Worm (Caenorhabditis elegans) whole organism, late embryonic: ENCODE measurements around the gene gna-1.
"Not testable (repeated sequence)": the region's sequence is repeated elsewhere in the genome, so short reads cannot be mapped to it uniquely, and the experiment has no call there.

Experiments used
- C08G9.2 ChIP-seq: sonication (generic microtip); optimal IDR thresholded peaks from 2 replicates; lab custom pipeline; 2016; ENCODE audit warnings: mild to moderate bottlenecking, missing genetic modification characterization, moderate library complexity, missing compliant biosample characterization
- C38D4.7 ChIP-seq: fragments of 200-800 bp; sonication (Bioruptor generic); optimal IDR thresholded peaks from 2 replicates; lab custom pipeline; 2018; ENCODE audit warnings: mild to moderate bottlenecking, missing genetic modification characterization, moderate library complexity, missing compliant biosample characterization
- K02D7.2 ChIP-seq: sonication (generic microtip); optimal IDR thresholded peaks from 2 replicates; lab custom pipeline; 2017; ENCODE audit warnings: mild to moderate bottlenecking, missing genetic modification characterization, missing compliant biosample characterization
- ama-1 ChIP-seq: fragments of 150-350 bp; optimal IDR thresholded peaks from 2 replicates; lab custom pipeline; 2014
- ceh-18 ChIP-seq: sonication (generic microtip); optimal IDR thresholded peaks from 2 replicates; lab custom pipeline; 2016; ENCODE audit warnings: missing genetic modification characterization, missing compliant biosample characterization
- ceh-2 ChIP-seq: sonication (generic microtip); optimal IDR thresholded peaks from 2 replicates; lab custom pipeline; 2016; ENCODE audit warnings: missing genotype, missing genetic modification characterization, missing compliant biosample characterization
- ceh-22 ChIP-seq: sonication (generic microtip); optimal IDR thresholded peaks from 2 replicates; lab custom pipeline; 2017; ENCODE audit warnings: missing biosample characterization, missing genetic modification characterization
- ceh-31 ChIP-seq: sonication (generic microtip); optimal IDR thresholded peaks from 2 replicates; lab custom pipeline; 2016; ENCODE audit warnings: missing genetic modification characterization, missing compliant biosample characterization
- ceh-34 ChIP-seq: sonication (generic microtip); optimal IDR thresholded peaks from 2 replicates; lab custom pipeline; 2016; ENCODE audit warnings: mild to moderate bottlenecking, missing genetic modification characterization, missing compliant biosample characterization
- ceh-6 ChIP-seq: fragments of 200-800 bp; sonication (Bioruptor generic); optimal IDR thresholded peaks from 2 replicates; lab custom pipeline; 2018; ENCODE audit warnings: mild to moderate bottlenecking, missing genetic modification characterization, missing compliant biosample characterization
- dmd-4 ChIP-seq: sonication (generic microtip); optimal IDR thresholded peaks from 2 replicates; lab custom pipeline; 2016; ENCODE audit warnings: borderline replicate concordance, missing genetic modification characterization, missing compliant biosample characterization
- dve-1 ChIP-seq: sonication (generic microtip); optimal IDR thresholded peaks from 2 replicates; lab custom pipeline; 2017; ENCODE audit warnings: antibody characterized with exemption, mild to moderate bottlenecking, missing genetic modification characterization, missing compliant biosample characterization
- ets-4 ChIP-seq: sonication (generic microtip); optimal IDR thresholded peaks from 2 replicates; lab custom pipeline; 2016; ENCODE audit warnings: missing genetic modification characterization, missing compliant biosample characterization
- fax-1 ChIP-seq: sonication (generic microtip); optimal IDR thresholded peaks from 2 replicates; lab custom pipeline; 2016; ENCODE audit warnings: missing genotype, missing genetic modification characterization, missing compliant biosample characterization
- hlh-15 ChIP-seq: sonication (generic microtip); optimal IDR thresholded peaks from 2 replicates; lab custom pipeline; 2016; ENCODE audit warnings: missing genetic modification characterization, missing compliant biosample characterization
- hlh-30 ChIP-seq: sonication (generic microtip); optimal IDR thresholded peaks from 2 replicates; lab custom pipeline; 2017; ENCODE audit warnings: antibody characterized with exemption, missing genetic modification characterization, missing compliant biosample characterization; ENCODE audit not compliant: insufficient read depth
- hlh-6 ChIP-seq: sonication (generic microtip); optimal IDR thresholded peaks from 2 replicates; lab custom pipeline; 2016; ENCODE audit warnings: missing genotype, missing genetic modification characterization, missing compliant biosample characterization
- hlh-8 ChIP-seq: sonication (generic microtip); optimal IDR thresholded peaks from 2 replicates; lab custom pipeline; 2016; ENCODE audit warnings: missing genotype, missing genetic modification characterization, missing compliant biosample characterization
- lim-6 ChIP-seq: sonication (generic microtip); optimal IDR thresholded peaks from 2 replicates; lab custom pipeline; 2016; ENCODE audit warnings: missing genetic modification characterization, missing compliant biosample characterization
- mec-3 ChIP-seq: sonication (generic microtip); optimal IDR thresholded peaks from 2 replicates; lab custom pipeline; 2016; ENCODE audit warnings: borderline replicate concordance, missing genetic modification characterization, missing compliant biosample characterization
- pax-1 ChIP-seq: fragments of 150-350 bp; optimal IDR thresholded peaks from 2 replicates; lab custom pipeline; 2014; ENCODE audit warnings: missing biosample characterization, missing genetic modification characterization
- pros-1 ChIP-seq: fragments of 150-350 bp; optimal IDR thresholded peaks from 2 replicates; lab custom pipeline; 2014; ENCODE audit warnings: missing biosample characterization, missing genetic modification reagents, missing genetic modification characterization
- ref-2 ChIP-seq: sonication (generic microtip); optimal IDR thresholded peaks from 2 replicates; lab custom pipeline; 2016; ENCODE audit warnings: missing genetic modification characterization, missing compliant biosample characterization
- sdc-2 ChIP-seq: sonication (generic microtip); optimal IDR thresholded peaks from 2 replicates; lab custom pipeline; 2016; ENCODE audit warnings: missing genotype, missing genetic modification characterization, missing compliant biosample characterization
- sox-2 ChIP-seq: fragments of 200-800 bp; sonication (Bioruptor generic); IDR thresholded peaks from 2 replicates; pipeline ENCODE4 v1.3.6; 2022; ENCODE audit warnings: missing genetic modification reagents, missing genetic modification characterization, missing compliant biosample characterization
- syd-9 ChIP-seq: sonication (generic microtip); optimal IDR thresholded peaks from 2 replicates; lab custom pipeline; 2016; ENCODE audit warnings: mild to moderate bottlenecking, missing genetic modification characterization, moderate library complexity, missing compliant biosample characterization
- tbx-2 ChIP-seq: sonication (generic microtip); optimal IDR thresholded peaks from 2 replicates; lab custom pipeline; 2016; ENCODE audit warnings: missing genetic modification characterization, missing compliant biosample characterization
- tbx-7 ChIP-seq: sonication (generic microtip); optimal IDR thresholded peaks from 2 replicates; lab custom pipeline; 2016; ENCODE audit warnings: missing genotype, missing genetic modification characterization, missing compliant biosample characterization
- unc-3 ChIP-seq, 2 experiments: fragments of 200-800 bp in 1 of 2; sonication (Bioruptor generic) in 1 of 2; sonication (generic microtip) in 1 of 2; conservative IDR thresholded peaks in 1 of 2; optimal IDR thresholded peaks in 1 of 2; 2 replicates each; pipeline versions ENCODE4 v1.3.6 to Lab custom; 2016 to 2022; ENCODE audit warnings: missing compliant biosample characterization in 2 of 2, missing genetic modification characterization in 2 of 2, missing genetic modification reagents in 1 of 2
- unc-42 ChIP-seq: sonication (generic microtip); optimal IDR thresholded peaks from 2 replicates; lab custom pipeline; 2016; ENCODE audit warnings: missing genotype, missing genetic modification characterization, missing compliant biosample characterization
- unc-86 ChIP-seq: sonication (generic microtip); optimal IDR thresholded peaks from 2 replicates; lab custom pipeline; 2016; ENCODE audit warnings: missing genetic modification characterization, missing compliant biosample characterization
- zip-5 ChIP-seq: sonication (generic microtip); optimal IDR thresholded peaks from 2 replicates; lab custom pipeline; 2016; ENCODE audit warnings: missing genetic modification characterization, missing compliant biosample characterization

Gene gna-1

DNA sequence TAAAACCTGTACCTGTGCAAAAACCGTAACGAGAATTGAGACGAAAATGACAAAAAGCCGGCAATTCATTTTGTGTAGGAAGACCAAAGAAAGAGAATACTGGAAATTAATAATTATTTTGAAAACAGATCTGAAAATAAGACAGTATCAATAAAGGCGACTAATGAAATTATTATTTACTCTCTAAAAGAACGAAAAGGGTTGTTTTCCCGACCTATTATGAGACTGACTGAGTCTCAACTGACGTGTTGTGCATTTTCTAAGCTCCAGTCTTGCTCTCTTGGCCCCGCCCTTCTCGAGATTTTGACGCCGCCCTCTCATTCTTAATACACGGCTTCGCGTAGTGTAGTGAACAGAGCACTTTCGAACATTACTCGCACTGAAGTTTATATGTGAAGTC, 30.1 kb upstream of the gna-1 start, which contains the start of gene K07C5.9:
TSS of gene K07C5.9 (minus strand) at position 101 of the 400 bp plus-strand sequence.
- TF ChIP-seq zip-5 (tag; lab: Kevin White, UChicago) (no peak), pros-1 (tag; lab: Kevin White, UChicago) (no peak), ceh-6 (GFP tag; lab: Kevin White, UChicago) (no peak), ets-4 (tag; lab: Kevin White, UChicago) (no peak), hlh-15 (tag; lab: Kevin White, UChicago) (no peak), dve-1 (tag; lab: Kevin White, UChicago) (no peak), ceh-2 (tag; lab: Kevin White, UChicago) (no peak), ceh-34 (no peak), mec-3 (no peak), fax-1 (tag; lab: Kevin White, UChicago) (no peak), pax-1 (tag; lab: Kevin White, UChicago) (no peak), hlh-30 (tag; lab: Kevin White, UChicago) (no peak)

DNA sequence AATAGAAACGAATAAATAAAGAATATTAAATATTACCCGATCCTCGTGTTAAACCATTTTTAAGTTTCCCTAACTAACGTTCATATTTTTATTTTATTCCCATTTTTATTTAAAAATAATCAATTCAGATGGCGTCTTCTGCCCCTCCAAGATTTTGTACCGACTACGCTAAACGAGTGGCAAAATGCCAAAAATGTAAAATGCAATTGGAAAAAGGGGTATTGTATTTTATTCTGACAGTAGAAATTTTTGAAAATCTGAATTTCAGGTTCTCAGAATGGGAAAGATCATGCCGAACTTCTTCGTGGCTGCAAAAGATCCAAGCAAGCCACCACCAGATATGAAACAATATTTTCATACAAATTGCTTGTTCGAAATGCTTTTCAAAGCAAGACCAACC, 23.0 kb upstream of the gna-1 start, which contains the start of gene K07C5.3:
TSS of gene K07C5.3 (plus strand) at position 129 of the 400 bp plus-strand sequence.
- TF ChIP-seq ceh-22 (tag; lab: Kevin White, UChicago) (no peak), hlh-8 (tag; lab: Kevin White, UChicago) (no peak), tbx-7 (tag; lab: Kevin White, UChicago) (no peak), fax-1 (tag; lab: Kevin White, UChicago) (no peak), unc-86 (tag; lab: Kevin White, UChicago) (no peak), dmd-4 (tag; lab: Kevin White, UChicago) (no peak), C08G9.2 (no peak), zip-5 (tag; lab: Kevin White, UChicago) (no peak), ceh-34 (no peak), hlh-15 (tag; lab: Kevin White, UChicago) (no peak), sox-2 (GFP tag; lab: Robert Waterston, UW) (no peak), lim-6 (tag; lab: Kevin White, UChicago) (no peak), hlh-6 (tag; lab: Kevin White, UChicago) (no peak), syd-9 (no peak), K02D7.2 (tag; lab: Kevin White, UChicago) (no peak), C38D4.7 (GFP tag; lab: Kevin White, UChicago) (no peak), ceh-2 (tag; lab: Kevin White, UChicago) (no peak)

DNA sequence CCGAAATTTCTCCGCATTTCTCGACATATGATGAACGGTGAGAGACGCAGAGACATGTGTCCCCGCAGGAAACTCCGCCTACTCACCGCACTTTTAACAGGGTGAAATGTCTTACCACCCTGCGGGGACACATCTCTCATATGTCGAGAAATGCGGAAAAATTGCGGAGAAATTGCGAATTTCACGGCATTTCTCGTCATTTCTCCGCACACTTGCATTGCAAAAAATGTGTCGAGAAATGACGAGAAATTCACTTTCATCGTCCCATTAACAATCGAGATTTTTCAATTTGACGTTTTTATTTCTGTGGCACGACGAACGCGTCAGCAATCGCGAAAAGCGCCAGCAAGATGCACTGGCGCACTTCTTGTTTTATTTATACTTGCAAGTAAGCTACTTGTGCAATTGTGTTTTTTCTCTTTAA, 22.0 kb upstream of the gna-1 start, which contains the start of gene K07C5.13:
TSS of gene K07C5.13 (plus strand) at position 151 of the 424 bp plus-strand sequence.
- peak; percentile 22 for TF ChIP-seq sdc-2 (tag; lab: Kevin White, UChicago)
- TF ChIP-seq unc-42 (tag; lab: Kevin White, UChicago): peak; percentile 17
- TF ChIP-seq ceh-31 (tag; lab: Kevin White, UChicago): peak; percentile 56
- peak; percentile 5 for TF ChIP-seq unc-86 (tag; lab: Kevin White, UChicago)
- 0 out of 2 replicates have a peak, but pooled peaks have one; percentile 42 for TF ChIP-seq unc-3 (GFP tag; conservative IDR thresholded peaks at IDR 0.05; lab: Robert Waterston, UW)
- not testable (repeated sequence) for TF ChIP-seq unc-3 (tag; optimal IDR thresholded peaks at IDR 0.05; lab: Kevin White, UChicago)
- peak; percentile 70 for TF ChIP-seq ceh-18 (tag; lab: Kevin White, UChicago)
- TF ChIP-seq ref-2 (tag; lab: Kevin White, UChicago): peak; percentile 49
- TF ChIP-seq ceh-34: peak; percentile 29
- peak; percentile 25 for TF ChIP-seq tbx-2 (tag; lab: Kevin White, UChicago)

DNA sequence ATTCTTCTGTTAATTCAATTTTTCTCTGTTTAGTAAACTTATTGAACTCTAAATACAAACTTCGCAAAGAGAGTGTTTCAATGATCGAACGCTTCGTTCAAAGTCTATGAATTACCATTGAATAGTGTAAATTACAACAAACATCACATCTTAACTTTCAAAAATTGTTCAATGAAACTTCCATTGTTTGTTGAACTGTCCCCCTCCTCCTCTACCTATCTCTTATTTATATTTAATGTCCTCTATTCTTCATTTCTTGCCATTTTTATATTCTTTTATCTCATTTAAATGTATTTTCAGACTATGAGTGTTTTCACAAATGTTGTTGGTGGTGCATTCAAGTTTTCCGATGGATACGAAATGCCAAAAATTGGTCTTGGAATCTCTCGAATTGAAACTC, 19.2 kb upstream of the gna-1 start, which contains the start of gene K07C5.2:
TSS of gene K07C5.2 (plus strand) at position 301 of the 400 bp plus-strand sequence.
- no peak for TF ChIP-seq fax-1 (tag; lab: Kevin White, UChicago)
- no peak for TF ChIP-seq ceh-2 (tag; lab: Kevin White, UChicago)
- no peak for TF ChIP-seq ref-2 (tag; lab: Kevin White, UChicago)
- TF ChIP-seq sox-2 (GFP tag; lab: Robert Waterston, UW): no peak
- TF ChIP-seq tbx-2 (tag; lab: Kevin White, UChicago): no peak
- TF ChIP-seq ets-4 (tag; lab: Kevin White, UChicago): no peak
- TF ChIP-seq dmd-4 (tag; lab: Kevin White, UChicago): no peak
- no peak for TF ChIP-seq ama-1 (lab: Kevin White, UChicago)
